Worm (Caenorhabditis elegans) whole organism, L3 larva: ENCODE results near the gene F18E3.11.
"Not testable (repeated sequence)": the region's sequence is repeated elsewhere in the genome, so short reads cannot be mapped to it uniquely, and the experiment has no call there.

ENCODE experiments used
- R02D3.7 ChIP-seq: fragments of 150-350 bp; optimal IDR thresholded peaks from 2 replicates; lab custom pipeline; 2014; ENCODE audit warnings: missing biosample characterization, missing genetic modification characterization
- aly-2 ChIP-seq: fragments of 150-350 bp; optimal IDR thresholded peaks from 2 replicates; lab custom pipeline; 2014; ENCODE audit warnings: missing biosample characterization, missing genetic modification characterization
- ama-1 ChIP-seq: fragments of 150-350 bp; optimal IDR thresholded peaks from 2 replicates; lab custom pipeline; 2018
- ceh-16 ChIP-seq: sonication (generic microtip); optimal IDR thresholded peaks from 2 replicates; lab custom pipeline; 2017; ENCODE audit warnings: missing biosample characterization, missing genetic modification characterization
- ceh-28 ChIP-seq: fragments of 150-350 bp; optimal IDR thresholded peaks from 2 replicates; lab custom pipeline; 2014; ENCODE audit warnings: missing biosample characterization, missing genetic modification reagents, missing genetic modification characterization
- ceh-82 ChIP-seq: fragments of 150-350 bp; optimal IDR thresholded peaks from 2 replicates; lab custom pipeline; 2014; ENCODE audit warnings: missing biosample characterization, missing genetic modification characterization
- ceh-9 ChIP-seq: sonication (generic microtip); optimal IDR thresholded peaks from 2 replicates; lab custom pipeline; 2018; ENCODE audit warnings: missing biosample characterization, missing genetic modification characterization
- daf-12 ChIP-seq: fragments of 150-350 bp; optimal IDR thresholded peaks from 2 replicates; lab custom pipeline; 2014; ENCODE audit warnings: missing biosample characterization, missing genetic modification reagents, missing genetic modification characterization
- egl-27 ChIP-seq: sonication (generic microtip); optimal IDR thresholded peaks from 4 replicates; lab custom pipeline; 2017; ENCODE audit warnings: missing biosample characterization, missing genetic modification reagents, missing genetic modification characterization
- egl-5 ChIP-seq: fragments of 150-350 bp; optimal IDR thresholded peaks from 2 replicates; lab custom pipeline; 2017; ENCODE audit warnings: missing biosample characterization, missing genetic modification reagents, missing genetic modification characterization, inconsistent platforms
- elt-1 ChIP-seq: fragments of 150-350 bp; optimal IDR thresholded peaks from 2 replicates; lab custom pipeline; 2014; ENCODE audit warnings: missing biosample characterization, missing genetic modification characterization
- eor-1 ChIP-seq, 2 experiments: fragments of 150-350 bp; optimal IDR thresholded peaks; 2 replicates each; lab custom pipeline; 2014 to 2018; ENCODE audit warnings: missing biosample characterization in 2 of 2, missing genetic modification characterization in 2 of 2
- fkh-10 ChIP-seq: sonication (generic microtip); optimal IDR thresholded peaks from 2 replicates; lab custom pipeline; 2017; ENCODE audit warnings: missing biosample characterization, missing genetic modification reagents, missing genetic modification characterization
- fkh-2 ChIP-seq: fragments of 150-350 bp; optimal IDR thresholded peaks from 2 replicates; lab custom pipeline; 2014; ENCODE audit warnings: missing biosample characterization, missing genetic modification reagents, missing genetic modification characterization
- fos-1 ChIP-seq: fragments of 150-350 bp; optimal IDR thresholded peaks from 2 replicates; lab custom pipeline; 2014; ENCODE audit warnings: missing biosample characterization, missing genetic modification characterization
- hmg-11 ChIP-seq: sonication (generic microtip); optimal IDR thresholded peaks from 2 replicates; lab custom pipeline; 2016; ENCODE audit warnings: missing genetic modification characterization, missing compliant biosample characterization
- jun-1 ChIP-seq: fragments of 150-350 bp; optimal IDR thresholded peaks from 2 replicates; lab custom pipeline; 2014; ENCODE audit warnings: missing biosample characterization, missing genetic modification reagents, missing genetic modification characterization
- lin-15B ChIP-seq: fragments of 150-350 bp; optimal IDR thresholded peaks from 2 replicates; lab custom pipeline; 2014; ENCODE audit warnings: missing biosample characterization, missing genetic modification characterization
- lin-39 ChIP-seq: fragments of 150-350 bp; optimal IDR thresholded peaks from 2 replicates; lab custom pipeline; 2018; ENCODE audit warnings: missing biosample characterization, missing genetic modification reagents, missing genetic modification characterization
- lsy-12 ChIP-seq: sonication (generic microtip); optimal IDR thresholded peaks from 2 replicates; lab custom pipeline; 2016; ENCODE audit warnings: mild to moderate bottlenecking, missing genetic modification characterization, missing compliant biosample characterization
- mml-1 ChIP-seq: fragments of 150-350 bp; sonication (generic microtip); optimal IDR thresholded peaks from 3 replicates; lab custom pipeline; 2014; ENCODE audit warnings: missing biosample characterization, missing genetic modification characterization
- nhr-11 ChIP-seq: fragments of 150-350 bp; optimal IDR thresholded peaks from 2 replicates; lab custom pipeline; 2014; ENCODE audit warnings: missing biosample characterization, missing genetic modification characterization
- nhr-12 ChIP-seq: fragments of 150-350 bp; optimal IDR thresholded peaks from 2 replicates; lab custom pipeline; 2014; ENCODE audit warnings: missing biosample characterization, missing genetic modification characterization
- nhr-23 ChIP-seq: fragments of 150-350 bp; optimal IDR thresholded peaks from 2 replicates; lab custom pipeline; 2014; ENCODE audit warnings: missing biosample characterization, missing genetic modification reagents, missing genetic modification characterization
- nhr-237 ChIP-seq: fragments of 150-350 bp; optimal IDR thresholded peaks from 2 replicates; lab custom pipeline; 2014; ENCODE audit warnings: missing biosample characterization, missing genetic modification characterization
- nhr-43 ChIP-seq: sonication (generic microtip); optimal IDR thresholded peaks from 2 replicates; lab custom pipeline; 2016; ENCODE audit warnings: mild to moderate bottlenecking, missing genetic modification characterization, missing compliant biosample characterization; ENCODE audit not compliant: poor library complexity, severe bottlenecking
- snpc-4 ChIP-seq: fragments of 150-350 bp; optimal IDR thresholded peaks from 2 replicates; lab custom pipeline; 2014; ENCODE audit warnings: missing biosample characterization, missing genetic modification characterization
- tbx-2 ChIP-seq: sonication (generic microtip); optimal IDR thresholded peaks from 2 replicates; lab custom pipeline; 2016; ENCODE audit warnings: mild to moderate bottlenecking, missing genetic modification characterization, missing compliant biosample characterization
- unc-62 ChIP-seq: fragments of 150-350 bp; sonication (generic microtip); optimal IDR thresholded peaks from 4 replicates; lab custom pipeline; 2014; ENCODE audit warnings: missing biosample characterization, missing genetic modification reagents, missing genetic modification characterization
- zag-1 ChIP-seq: fragments of 150-350 bp; optimal IDR thresholded peaks from 2 replicates; lab custom pipeline; 2014; ENCODE audit warnings: missing biosample characterization, missing genetic modification characterization
- ztf-11 ChIP-seq: fragments of 150-350 bp; optimal IDR thresholded peaks from 2 replicates; lab custom pipeline; 2014; ENCODE audit warnings: missing biosample characterization, missing genetic modification characterization
- ztf-4 ChIP-seq: fragments of 150-350 bp; optimal IDR thresholded peaks from 2 replicates; lab custom pipeline; 2014; ENCODE audit warnings: missing biosample characterization, missing genetic modification characterization

F18E3.11 gene

DNA sequence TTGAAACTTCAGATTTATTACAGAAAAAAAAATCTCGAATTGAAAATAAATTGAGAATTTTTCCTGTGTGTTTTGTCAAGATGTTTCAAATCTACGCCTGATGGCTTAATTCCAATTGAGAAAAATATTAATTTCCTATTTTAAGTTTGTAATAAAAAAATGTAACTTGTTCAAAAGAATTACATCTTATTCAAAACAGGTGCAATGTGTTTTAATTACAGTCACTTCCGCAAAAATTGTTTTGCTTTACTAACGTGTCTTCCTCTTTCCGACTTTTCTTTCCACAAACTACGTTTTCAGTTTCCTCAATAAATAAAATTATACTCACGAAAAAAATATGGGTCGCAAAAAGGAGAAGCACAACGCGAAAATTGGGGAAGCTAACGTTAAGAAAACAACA is 24.7 kb downstream of the F18E3.11 start, which contains the start of gene F25E5.16:
Gene F25E5.16, plus strand, starts transcription at position 301 of the 400 bp plus-strand sequence.
- TF ChIP-seq nhr-43 (no peak), hmg-11 (tag; lab: Kevin White, UChicago) (no peak), fkh-2 (tag; lab: Kevin White, UChicago) (no peak), ceh-9 (tag; lab: Kevin White, UChicago) (no peak), ceh-16 (tag; lab: Kevin White, UChicago) (no peak), nhr-237 (tag; lab: Kevin White, UChicago) (no peak), egl-27 (no peak), fos-1 (tag; lab: Kevin White, UChicago) (no peak), ztf-4 (tag; lab: Kevin White, UChicago) (no peak)

DNA sequence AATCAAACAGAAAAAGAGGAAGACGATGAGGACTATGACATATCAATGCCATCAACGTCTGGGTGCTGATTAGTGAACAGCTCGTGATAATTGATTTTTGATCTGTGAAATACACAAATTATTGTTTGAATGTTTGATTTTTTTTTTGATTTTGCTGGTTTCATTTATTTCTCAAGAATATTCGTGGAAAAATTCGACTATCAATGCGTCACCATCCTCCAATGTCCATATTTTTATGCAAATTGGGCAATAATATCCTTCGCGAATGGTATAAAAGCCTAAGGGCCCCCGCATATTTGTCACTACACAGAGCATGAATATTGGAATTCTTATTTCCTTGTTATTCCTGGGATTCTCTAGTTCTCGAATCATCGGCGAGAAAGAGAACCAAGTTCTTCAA is 26.5 kb downstream of the F18E3.11 start, which contains the start of gene try-13:
Gene try-13, plus strand, starts transcription at position 301 of the 400 bp plus-strand sequence.
- TF ChIP-seq lin-39 (tag; lab: Kevin White, UChicago) = no peak
- no peak for TF ChIP-seq daf-12 (tag; lab: Kevin White, UChicago)
- no peak for TF ChIP-seq nhr-23 (tag; lab: Kevin White, UChicago)
- TF ChIP-seq egl-5 (tag; lab: Kevin White, UChicago) = no peak
- no peak for TF ChIP-seq snpc-4 (tag; lab: Kevin White, UChicago)

DNA sequence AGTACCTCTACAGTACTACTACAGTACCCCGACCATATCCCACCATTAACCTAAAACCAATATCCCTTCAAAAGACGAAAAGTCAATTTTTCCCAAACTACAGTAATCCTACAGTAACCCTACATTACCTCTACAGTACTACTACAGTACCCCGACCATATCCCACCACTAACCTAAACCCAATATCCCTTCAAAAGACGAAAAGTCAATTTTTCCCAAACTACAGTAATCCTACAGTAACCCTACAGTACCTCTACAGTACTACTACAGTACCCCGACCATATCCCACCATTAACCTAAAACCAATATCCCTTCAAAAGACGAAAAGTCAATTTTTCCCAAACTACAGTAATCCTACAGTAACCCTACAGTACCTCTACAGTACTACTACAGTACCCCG is 31.0 kb downstream of the F18E3.11 start, which contains the start of gene nhr-141:
Gene nhr-141, plus strand, starts transcription at position 331 of the 400 bp plus-strand sequence.
- TF ChIP-seq nhr-11, jun-1, nhr-12 (tag; lab: Kevin White, UChicago): not testable (repeated sequence)

DNA sequence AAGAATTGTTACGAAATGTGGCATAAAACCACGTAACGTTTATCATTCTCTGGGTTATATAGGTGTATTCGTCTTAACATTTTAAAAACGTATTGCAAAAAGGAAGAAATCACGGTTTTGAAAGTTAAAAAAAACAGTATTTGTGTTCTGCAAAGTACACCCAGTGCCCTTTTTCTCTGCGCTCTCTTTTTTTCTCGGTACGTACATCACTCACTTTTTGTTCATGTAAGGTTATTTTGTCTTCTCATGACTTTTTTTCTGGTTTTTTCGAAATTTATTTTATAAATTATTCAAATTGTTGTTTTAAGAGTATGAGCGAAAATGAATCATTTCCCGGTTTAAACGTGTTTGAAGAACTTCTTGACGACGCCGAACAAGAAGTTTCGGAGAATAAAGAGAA is 33.7 kb downstream of the F18E3.11 start, which contains the start of gene F25E5.5:
Gene F25E5.5, plus strand, starts transcription at position 301 of the 400 bp plus-strand sequence.
- TF ChIP-seq nhr-11 (tag; lab: Kevin White, UChicago) (no peak), lsy-12 (tag; lab: Kevin White, UChicago) (no peak), nhr-23 (tag; lab: Kevin White, UChicago) (no peak), ztf-11 (tag; lab: Kevin White, UChicago) (no peak), jun-1 (tag; lab: Kevin White, UChicago) (no peak), fkh-10 (GFP tag; lab: Kevin White, UChicago) (no peak), nhr-237 (tag; lab: Kevin White, UChicago) (no peak), mml-1 (no peak), ceh-28 (no peak), nhr-12 (tag; lab: Kevin White, UChicago) (no peak), unc-62 (GFP tag; lab: Kevin White, UChicago) (no peak), lin-15B (tag; lab: Kevin White, UChicago) (no peak)
- TF ChIP-seq, all 47 proteins: peak for 0

DNA sequence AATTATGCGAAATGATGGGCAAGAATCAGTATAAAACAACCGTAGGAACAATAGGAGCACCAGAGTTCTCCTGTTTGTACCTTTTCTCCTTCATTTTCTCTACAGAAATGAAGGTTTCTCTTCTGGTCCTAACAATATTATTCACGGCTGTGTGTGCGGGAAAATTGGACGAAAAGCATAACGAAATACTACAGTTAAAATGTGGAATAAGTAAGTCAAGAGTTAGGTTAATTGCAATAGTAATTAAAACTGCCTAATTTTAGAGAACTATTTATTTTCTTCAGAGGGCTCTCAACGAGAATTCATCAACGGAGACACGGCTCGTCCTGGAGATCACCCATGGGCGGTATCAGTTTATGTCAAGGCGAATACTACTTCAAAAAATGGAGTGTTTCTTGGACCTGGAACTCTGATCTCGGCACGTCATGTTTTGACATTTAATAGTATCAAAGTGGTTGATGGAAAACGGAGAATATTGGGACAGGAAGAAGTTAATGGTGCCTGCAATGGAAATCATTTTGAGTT is 36.1 kb downstream of the F18E3.11 start, which contains the start of gene try-12:
Gene try-12, plus strand, starts transcription at position 51 of the 525 bp plus-strand sequence.
- no peak for TF ChIP-seq aly-2
- TF ChIP-seq tbx-2 (tag; lab: Kevin White, UChicago) = no peak
- TF ChIP-seq lin-15B (tag; lab: Kevin White, UChicago) = no peak
- TF ChIP-seq mml-1 = no peak
- TF ChIP-seq elt-1 (tag; lab: Kevin White, UChicago) = no peak
- no peak for TF ChIP-seq zag-1
- TF ChIP-seq lin-39 (tag; lab: Kevin White, UChicago) = no peak
- TF ChIP-seq R02D3.7 = no peak
- TF ChIP-seq ama-1 = no peak
- no peak for TF ChIP-seq ztf-4 (tag; lab: Kevin White, UChicago)
- TF ChIP-seq nhr-12 (tag; lab: Kevin White, UChicago) = no peak
- TF ChIP-seq hmg-11 (tag; lab: Kevin White, UChicago) = no peak
- no peak for TF ChIP-seq eor-1 (tag; optimal IDR thresholded peaks at IDR 0.05; lab: Kevin White, UChicago)
- no peak for TF ChIP-seq fkh-10 (GFP tag; lab: Kevin White, UChicago)
- no peak for TF ChIP-seq ceh-82 (tag; lab: Kevin White, UChicago)
